Fruit fly (Drosophila melanogaster) whole organism, embryonic: Measurements from ENCODE around the gene neb.

Source experiments
- Antp ChIP-seq: fragments of 200-800 bp; sonication (Bioruptor generic); optimal IDR thresholded peaks from 3 replicates; lab custom pipeline; 2016; ENCODE audit warnings: missing biosample characterization, missing genetic modification characterization
- Atf-2 ChIP-seq: fragments of 200-800 bp; sonication (Bioruptor generic); optimal IDR thresholded peaks from 2 replicates; lab custom pipeline; 2016; ENCODE audit warnings: missing biosample characterization, missing genetic modification characterization
- CG10979 ChIP-seq: fragments of 200-800 bp; sonication (Bioruptor generic); optimal IDR thresholded peaks from 2 replicates; lab custom pipeline; 2018; ENCODE audit warnings: missing biosample characterization, mild to moderate bottlenecking, missing genetic modification characterization, moderate library complexity
- CG13424 ChIP-seq: fragments of 200-800 bp; sonication (Bioruptor generic); optimal IDR thresholded peaks from 2 replicates; lab custom pipeline; 2019; ENCODE audit warnings: missing biosample characterization, mild to moderate bottlenecking, missing genetic modification characterization, moderate library complexity
- CG13894 ChIP-seq: fragments of 200-800 bp; sonication (Bioruptor generic); optimal IDR thresholded peaks from 3 replicates; lab custom pipeline; 2018; ENCODE audit warnings: missing biosample characterization, mild to moderate bottlenecking, missing genetic modification characterization, moderate library complexity
- CG15073 ChIP-seq: fragments of 200-800 bp; sonication (Bioruptor generic); optimal IDR thresholded peaks from 2 replicates; lab custom pipeline; 2016; ENCODE audit warnings: missing biosample characterization, missing genetic modification characterization
- CG15269 ChIP-seq: fragments of 200-800 bp; sonication (Bioruptor generic); optimal IDR thresholded peaks from 2 replicates; lab custom pipeline; 2018; ENCODE audit warnings: missing biosample characterization, mild to moderate bottlenecking, missing genetic modification characterization, moderate library complexity
- CG15514 ChIP-seq: fragments of 200-800 bp; sonication (Bioruptor generic); optimal IDR thresholded peaks from 3 replicates; lab custom pipeline; 2017; ENCODE audit warnings: missing biosample characterization, missing genetic modification characterization, mild to moderate bottlenecking, moderate library complexity, missing genetic modification reagents
- CG17328 ChIP-seq: fragments of 200-800 bp; sonication (Bioruptor generic); IDR thresholded peaks from 2 replicates; pipeline ENCODE4 v1.3.6; 2022; ENCODE audit warnings: missing biosample characterization, missing genetic modification characterization
- CG17361 ChIP-seq: fragments of 200-800 bp; sonication (Bioruptor generic); IDR thresholded peaks from 3 replicates; pipeline ENCODE4 v1.3.6; 2022; ENCODE audit warnings: missing biosample characterization, missing genetic modification characterization
- CG17612 ChIP-seq: fragments of 200-800 bp; sonication (Bioruptor generic); IDR thresholded peaks from 2 replicates; pipeline ENCODE4 v1.3.6; 2022; ENCODE audit warnings: missing biosample characterization, missing genetic modification characterization
- CG17829 ChIP-seq: fragments of 200-800 bp; optimal IDR thresholded peaks from 2 replicates; lab custom pipeline; 2019; ENCODE audit warnings: missing biosample characterization, mild to moderate bottlenecking, missing genetic modification characterization, moderate library complexity
- CG18764 ChIP-seq: fragments of 200-800 bp; sonication (Bioruptor generic); optimal IDR thresholded peaks from 3 replicates; lab custom pipeline; 2016; ENCODE audit warnings: missing biosample characterization, missing genetic modification characterization
- CG2120 ChIP-seq: fragments of 200-800 bp; sonication (Bioruptor generic); optimal IDR thresholded peaks from 3 replicates; lab custom pipeline; 2016; ENCODE audit warnings: missing biosample characterization, missing genetic modification characterization
- CG2199 ChIP-seq: fragments of 200-800 bp; sonication (Bioruptor generic); IDR thresholded peaks from 3 replicates; pipeline ENCODE4 v1.3.6; 2022; ENCODE audit warnings: missing biosample characterization, missing genetic modification characterization
- CG30020 ChIP-seq: fragments of 200-800 bp; optimal IDR thresholded peaks from 2 replicates; lab custom pipeline; 2019; ENCODE audit warnings: missing biosample characterization, mild to moderate bottlenecking, missing genetic modification characterization, moderate library complexity
- CG31441 ChIP-seq: fragments of 200-800 bp; sonication (Bioruptor generic); IDR thresholded peaks from 2 replicates; pipeline ENCODE4 v1.3.6; 2022; ENCODE audit warnings: missing biosample characterization, missing genetic modification characterization
- CG32532 ChIP-seq: fragments of 200-800 bp; sonication (Bioruptor generic); IDR thresholded peaks from 2 replicates; pipeline ENCODE4 v1.3.6; 2022; ENCODE audit warnings: missing biosample characterization, missing genetic modification characterization
- CG43689 ChIP-seq: fragments of 200-800 bp; sonication (Bioruptor generic); IDR thresholded peaks from 2 replicates; pipeline ENCODE4 v1.3.6; 2022; ENCODE audit warnings: missing biosample characterization, missing genetic modification characterization
- CG6254 ChIP-seq: fragments of 200-800 bp; sonication (Bioruptor generic); optimal IDR thresholded peaks from 3 replicates; lab custom pipeline; 2017; ENCODE audit warnings: mild to moderate bottlenecking, missing biosample characterization, missing genetic modification reagents, missing genetic modification characterization
- CG6683 ChIP-seq: fragments of 200-800 bp; sonication (Bioruptor generic); optimal IDR thresholded peaks from 2 replicates; lab custom pipeline; 2017; ENCODE audit warnings: missing biosample characterization, mild to moderate bottlenecking, missing genetic modification characterization, missing genetic modification reagents
- CG8924 ChIP-seq: fragments of 200-800 bp; optimal IDR thresholded peaks from 3 replicates; lab custom pipeline; 2019; ENCODE audit warnings: missing biosample characterization, mild to moderate bottlenecking, missing genetic modification characterization, moderate library complexity
- CG9609 ChIP-seq: fragments of 200-800 bp; sonication (Bioruptor generic); optimal IDR thresholded peaks from 3 replicates; lab custom pipeline; 2016; ENCODE audit warnings: missing biosample characterization, missing genetic modification characterization
- CkIIα-i1 ChIP-seq: fragments of 200-800 bp; sonication (Bioruptor generic); IDR thresholded peaks from 2 replicates; pipeline ENCODE4 v1.3.6; 2022; ENCODE audit warnings: missing biosample characterization, missing genetic modification characterization
- D ChIP-seq, 2 experiments: fragments of 200-800 bp in 1 of 2; fragments of >200 bp in 1 of 2; sonication (Bioruptor generic) in 1 of 2; optimal IDR thresholded peaks; 2 replicates in 1 of 2; 3 replicates in 1 of 2; lab custom pipeline; 2017; ENCODE audit warnings: mild to moderate bottlenecking in 1 of 2, missing biosample characterization in 1 of 2, missing genetic modification characterization in 1 of 2, missing genetic modification reagents in 1 of 2
- Elba2 ChIP-seq: fragments of 200-800 bp; sonication (Bioruptor generic); optimal IDR thresholded peaks from 3 replicates; lab custom pipeline; 2016; ENCODE audit warnings: missing biosample characterization, missing genetic modification characterization
- Fer3 ChIP-seq: fragments of 200-800 bp; sonication (Bioruptor generic); optimal IDR thresholded peaks from 2 replicates; lab custom pipeline; 2018; ENCODE audit warnings: missing biosample characterization, mild to moderate bottlenecking, missing genetic modification characterization, moderate library complexity
- H2.0 ChIP-seq: fragments of 200-800 bp; sonication (Bioruptor generic); IDR thresholded peaks from 2 replicates; pipeline ENCODE4 v1.3.6; 2022; ENCODE audit warnings: missing biosample characterization, missing genetic modification characterization
- HLH54F ChIP-seq: fragments of 200-800 bp; sonication (Bioruptor generic); optimal IDR thresholded peaks from 3 replicates; lab custom pipeline; 2016; ENCODE audit warnings: missing biosample characterization, missing genetic modification characterization
- HmgZ ChIP-seq: fragments of 200-800 bp; sonication (Bioruptor generic); optimal IDR thresholded peaks from 2 replicates; lab custom pipeline; 2018; ENCODE audit warnings: missing biosample characterization, mild to moderate bottlenecking, missing genetic modification characterization
- Hr3 ChIP-seq: fragments of 200-800 bp; sonication (Bioruptor generic); optimal IDR thresholded peaks from 3 replicates; lab custom pipeline; 2016; ENCODE audit warnings: missing biosample characterization, missing genetic modification characterization
- Neu2 ChIP-seq: fragments of 200-800 bp; sonication (Bioruptor generic); optimal IDR thresholded peaks from 3 replicates; lab custom pipeline; 2016; ENCODE audit warnings: missing biosample characterization, missing genetic modification characterization, borderline replicate concordance
- Nf-YC ChIP-seq: fragments of 200-800 bp; optimal IDR thresholded peaks from 3 replicates; lab custom pipeline; 2019; ENCODE audit warnings: missing biosample characterization, mild to moderate bottlenecking, missing genetic modification characterization, moderate library complexity
- Opbp ChIP-seq: fragments of 200-800 bp; sonication (Bioruptor generic); IDR thresholded peaks from 3 replicates; pipeline ENCODE4 v1.3.6; 2022; ENCODE audit warnings: missing biosample characterization, missing genetic modification characterization; ENCODE audit not compliant: partially characterized antibody
- Ssrp ChIP-seq: fragments of 200-800 bp; sonication (Bioruptor generic); optimal IDR thresholded peaks from 2 replicates; lab custom pipeline; 2018; ENCODE audit warnings: missing biosample characterization, mild to moderate bottlenecking, missing genetic modification characterization, moderate library complexity
- Stat92E ChIP-seq, 3 experiments: fragments of >200 bp in 2 of 3; fragments of 200-800 bp in 1 of 3; sonication (Bioruptor generic) in 1 of 3; optimal IDR thresholded peaks; 2 replicates each; lab custom pipeline; 2017 to 2019; ENCODE audit warnings: missing biosample characterization in 3 of 3, missing genetic modification characterization in 3 of 3, mild to moderate bottlenecking in 1 of 3, moderate library complexity in 1 of 3
- ase ChIP-seq: fragments of 200-800 bp; sonication (Bioruptor generic); IDR thresholded peaks from 3 replicates; pipeline ENCODE4 v1.3.6; 2022; ENCODE audit warnings: missing biosample characterization, missing genetic modification characterization
- bab2 ChIP-seq: fragments of 200-800 bp; sonication (Bioruptor generic); optimal IDR thresholded peaks from 2 replicates; lab custom pipeline; 2016; ENCODE audit warnings: missing biosample characterization, missing genetic modification characterization
- dpn ChIP-seq, 2 experiments: fragments of 200-800 bp; sonication (Bioruptor generic); optimal IDR thresholded peaks; 3 replicates each; lab custom pipeline; 2016; ENCODE audit warnings: missing biosample characterization in 2 of 2, missing genetic modification characterization in 2 of 2
- ftz-f1 ChIP-seq: fragments of 200-800 bp; sonication (Bioruptor generic); optimal IDR thresholded peaks from 2 replicates; lab custom pipeline; 2016; ENCODE audit warnings: missing biosample characterization, missing genetic modification characterization
- gfzf ChIP-seq: fragments of 200-800 bp; sonication (Bioruptor generic); optimal IDR thresholded peaks from 2 replicates; lab custom pipeline; 2016; ENCODE audit warnings: missing biosample characterization, mild to moderate bottlenecking, missing genetic modification characterization, moderate library complexity
- jigr1 ChIP-seq: fragments of 200-800 bp; sonication (Bioruptor generic); IDR thresholded peaks from 3 replicates; pipeline ENCODE4 v1.3.6; 2022; ENCODE audit warnings: missing biosample characterization, missing genetic modification characterization
- pan ChIP-seq, 4 experiments: fragments of >200 bp in 3 of 4; fragments of 200-800 bp in 1 of 4; sonication (Bioruptor generic) in 1 of 4; optimal IDR thresholded peaks in 3 of 4; IDR thresholded peaks in 1 of 4; 2 replicates each; pipeline versions ENCODE4 v1.3.6 to Lab custom; 2017 to 2022; ENCODE audit warnings: missing biosample characterization in 2 of 4, missing genetic modification characterization in 2 of 4, mixed read lengths in 1 of 4
- row ChIP-seq: fragments of 200-800 bp; sonication (Bioruptor generic); IDR thresholded peaks from 3 replicates; pipeline ENCODE4 v1.3.6; 2022; ENCODE audit warnings: missing biosample characterization, missing genetic modification characterization
- salm ChIP-seq: fragments of 200-800 bp; sonication (Bioruptor generic); optimal IDR thresholded peaks from 2 replicates; lab custom pipeline; 2018; ENCODE audit warnings: missing biosample characterization, mild to moderate bottlenecking, missing genetic modification characterization
- seq ChIP-seq: fragments of 200-800 bp; sonication (Bioruptor generic); IDR thresholded peaks from 2 replicates; pipeline ENCODE4 v1.3.6; 2022; ENCODE audit warnings: missing biosample characterization, missing genetic modification characterization
- tio ChIP-seq: fragments of 200-800 bp; sonication (Bioruptor generic); optimal IDR thresholded peaks from 2 replicates; lab custom pipeline; 2017; ENCODE audit warnings: missing biosample characterization, missing genetic modification characterization, inconsistent platforms
- trh ChIP-seq: fragments of 200-800 bp; sonication (Bioruptor generic); optimal IDR thresholded peaks from 2 replicates; lab custom pipeline; 2016; ENCODE audit warnings: missing biosample characterization, missing genetic modification characterization
- usp ChIP-seq: fragments of >200 bp; optimal IDR thresholded peaks from 2 replicates; lab custom pipeline; 2017; ENCODE audit warnings: missing biosample characterization, missing genetic modification characterization
- wek ChIP-seq: fragments of 200-800 bp; sonication (Bioruptor generic); optimal IDR thresholded peaks from 3 replicates; lab custom pipeline; 2018; ENCODE audit warnings: missing biosample characterization, mild to moderate bottlenecking, missing genetic modification characterization, moderate library complexity

Gene neb

DNA sequence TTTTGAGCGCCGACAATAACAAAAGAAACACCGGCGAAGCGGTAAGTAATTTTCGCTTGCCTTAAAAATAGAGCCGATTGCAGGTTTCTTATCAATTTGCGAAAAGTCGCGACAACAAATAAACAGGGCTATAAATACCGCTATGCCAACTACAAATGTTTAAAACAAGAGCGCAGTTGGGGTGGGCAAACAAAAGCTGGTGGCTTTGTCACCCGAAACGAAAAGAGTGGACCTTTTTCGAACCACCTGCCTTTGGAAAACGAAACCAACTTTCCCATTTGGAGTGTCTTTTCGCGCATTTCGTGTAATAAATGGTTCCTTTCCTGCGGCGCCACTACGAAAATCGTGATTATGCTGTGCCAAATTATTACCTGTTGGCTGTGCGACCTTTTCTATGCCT, 22.6 kb downstream of the neb start (continued):
- TF ChIP-seq CG17612 (GFP tag; lab: Robert Waterston, UW) (no peak), CG13894 (tag; lab: Kevin White, UChicago) (no peak), CG31441 (no peak), HmgZ (tag; lab: Kevin White, UChicago) (no peak), ftz-f1 (GFP tag; lab: Kevin White, UChicago) (no peak), CG10979 (tag; lab: Kevin White, UChicago) (no peak), CG2199 (GFP tag; lab: Robert Waterston, UW) (peak; percentile 63; the same call in 1 of the 3 replicates), jigr1 (GFP tag; lab: Robert Waterston, UW) (no peak), CG6683 (GFP tag; lab: Kevin White, UChicago) (no peak), ase (GFP tag; lab: Robert Waterston, UW) (0 out of 3 replicates have a peak, but pooled peaks have one; percentile 28), trh (GFP tag; lab: Kevin White, UChicago) (no peak), CG32532 (peak; percentile 39), Stat92E (GFP tag; optimal IDR thresholded peaks at IDR 0.05; lab: Kevin White, UChicago) (no peak), CG13424 (no peak), Hr3 (GFP tag; lab: Kevin White, UChicago) (no peak), CG15073 (GFP tag; lab: Kevin White, UChicago) (no peak), CG15514 (peak; percentile 2), seq (GFP tag; lab: Robert Waterston, UW) (no peak), CG43689 (no peak), CG30020 (tag; lab: Kevin White, UChicago) (no peak), CG6254 (GFP tag; lab: Kevin White, UChicago) (no peak), CG2120 (GFP tag; lab: Kevin White, UChicago) (peak; percentile 3), Atf-2 (no peak), CkIIα-i1 (GFP tag; lab: Robert Waterston, UW) (no peak), CG17829 (tag; lab: Kevin White, UChicago) (no peak), Fer3 (tag; lab: Kevin White, UChicago) (no peak), Elba2 (GFP tag; lab: Kevin White, UChicago) (no peak), usp (no peak), pan (optimal IDR thresholded peaks at IDR 0.05; lab: Kevin White, UChicago) (no peak), pan (GFP tag; optimal IDR thresholded peaks at IDR 0.05 in 1 of 2, IDR thresholded peaks at IDR 0.05 in 1 of 2) (no peak), salm (no peak), D (optimal IDR thresholded peaks at IDR 0.05; lab: Kevin White, UChicago) (no peak), D (GFP tag; optimal IDR thresholded peaks at IDR 0.05; lab: Kevin White, UChicago) (no peak), CG8924 (tag; lab: Kevin White, UChicago) (no peak), CG18764 (GFP tag; lab: Kevin White, UChicago) (no peak), Antp (GFP tag; lab: Kevin White, UChicago) (no peak), HLH54F (no peak), CG9609 (GFP tag; lab: Kevin White, UChicago) (no peak), row (GFP tag; lab: Robert Waterston, UW) (peak; percentile 47), Neu2 (GFP tag; lab: Kevin White, UChicago) (no peak), CG17328 (no peak), CG17361 (GFP tag; lab: Robert Waterston, UW) (no peak), Nf-YC (no peak), CG15269 (peak; percentile 27), Ssrp (tag; lab: Kevin White, UChicago) (no peak), Opbp (GFP tag; lab: Robert Waterston, UW) (0 out of 3 replicates have a peak, but pooled peaks have one; percentile 21), tio (GFP tag; lab: Kevin White, UChicago) (no peak), wek (GFP tag; lab: Kevin White, UChicago) (no peak), gfzf (GFP tag; lab: Kevin White, UChicago) (no peak), H2.0 (GFP tag; lab: Robert Waterston, UW) (no peak; the same call in 1 of the 2 replicates), bab2 (no peak), dpn (GFP tag; optimal IDR thresholded peaks at IDR 0.05; lab: Kevin White, UChicago) (peak in 1 of 2 experiments; percentile 15)
